Fruit fly (Drosophila melanogaster) whole organism, embryonic: ENCODE results near the gene CG15209.

ENCODE experiments used
- BEAF-32 ChIP-seq: fragments of 200-800 bp; sonication (Bioruptor generic); optimal IDR thresholded peaks from 3 replicates; lab custom pipeline; 2017; ENCODE audit warnings: missing biosample characterization, missing genetic modification characterization, mild to moderate bottlenecking, moderate library complexity, missing genetic modification reagents
- Blimp-1 ChIP-seq: fragments of 200-800 bp; sonication (Bioruptor generic); optimal IDR thresholded peaks from 3 replicates; lab custom pipeline; 2018; ENCODE audit warnings: missing biosample characterization, missing genetic modification characterization, mild to moderate bottlenecking, moderate library complexity, missing genetic modification reagents
- CG12104 ChIP-seq: fragments of 200-800 bp; sonication (Bioruptor generic); optimal IDR thresholded peaks from 3 replicates; lab custom pipeline; 2016; ENCODE audit warnings: missing biosample characterization, missing genetic modification characterization
- CG12659 ChIP-seq: fragments of 200-800 bp; sonication (Bioruptor generic); optimal IDR thresholded peaks from 3 replicates; lab custom pipeline; 2017; ENCODE audit warnings: mild to moderate bottlenecking, missing biosample characterization, missing genetic modification reagents, missing genetic modification characterization
- CG13424 ChIP-seq: fragments of 200-800 bp; sonication (Bioruptor generic); optimal IDR thresholded peaks from 2 replicates; lab custom pipeline; 2019; ENCODE audit warnings: missing biosample characterization, mild to moderate bottlenecking, missing genetic modification characterization, moderate library complexity
- CG13624 ChIP-seq: fragments of 200-800 bp; sonication (Bioruptor generic); optimal IDR thresholded peaks from 2 replicates; lab custom pipeline; 2016; ENCODE audit warnings: missing biosample characterization, missing genetic modification characterization
- CG14441 ChIP-seq: fragments of 200-800 bp; sonication (Bioruptor generic); IDR thresholded peaks from 2 replicates; pipeline ENCODE4 v1.3.6; 2022; ENCODE audit warnings: missing biosample characterization, missing genetic modification characterization
- CG1529 ChIP-seq: fragments of 200-800 bp; sonication (Bioruptor generic); optimal IDR thresholded peaks from 3 replicates; lab custom pipeline; 2018; ENCODE audit warnings: missing biosample characterization, missing genetic modification characterization
- CG15601 ChIP-seq: fragments of 200-800 bp; sonication (Bioruptor generic); optimal IDR thresholded peaks from 3 replicates; lab custom pipeline; 2019; ENCODE audit warnings: missing biosample characterization, mild to moderate bottlenecking, missing genetic modification characterization, moderate library complexity
- CG16779 ChIP-seq: fragments of 200-800 bp; sonication (Bioruptor generic); IDR thresholded peaks from 2 replicates; pipeline ENCODE4 v1.3.6; 2022; ENCODE audit warnings: missing biosample characterization, missing genetic modification characterization
- CG18011 ChIP-seq: fragments of 200-800 bp; sonication (Bioruptor generic); optimal IDR thresholded peaks from 2 replicates; lab custom pipeline; 2017; ENCODE audit warnings: missing biosample characterization, missing genetic modification characterization, mild to moderate bottlenecking, moderate library complexity, missing genotype
- CG30431 ChIP-seq: fragments of 200-800 bp; sonication (Bioruptor generic); optimal IDR thresholded peaks from 2 replicates; lab custom pipeline; 2017; ENCODE audit warnings: missing biosample characterization, missing genetic modification characterization
- CG32532 ChIP-seq: fragments of 200-800 bp; sonication (Bioruptor generic); IDR thresholded peaks from 2 replicates; pipeline ENCODE4 v1.3.6; 2022; ENCODE audit warnings: missing biosample characterization, missing genetic modification characterization
- CG34376 ChIP-seq: fragments of 200-800 bp; sonication (Bioruptor generic); optimal IDR thresholded peaks from 2 replicates; lab custom pipeline; 2018; ENCODE audit warnings: missing biosample characterization, mild to moderate bottlenecking, missing genetic modification characterization
- CG42726 ChIP-seq: fragments of 200-800 bp; sonication (Bioruptor generic); IDR thresholded peaks from 2 replicates; pipeline ENCODE4 v1.3.6; 2022; ENCODE audit warnings: missing biosample characterization, missing genetic modification characterization; ENCODE audit not compliant: partially characterized antibody
- CG6654 ChIP-seq: fragments of 200-800 bp; sonication (Bioruptor generic); optimal IDR thresholded peaks from 2 replicates; lab custom pipeline; 2017; ENCODE audit warnings: missing biosample characterization, mild to moderate bottlenecking, missing genetic modification characterization
- CG6765 ChIP-seq: fragments of 200-800 bp; sonication (Bioruptor generic); optimal IDR thresholded peaks from 3 replicates; lab custom pipeline; 2017; ENCODE audit warnings: missing biosample characterization, mild to moderate bottlenecking, missing genetic modification characterization
- CG7928 ChIP-seq: fragments of 200-800 bp; sonication (Bioruptor generic); optimal IDR thresholded peaks from 2 replicates; lab custom pipeline; 2017; ENCODE audit warnings: missing biosample characterization, mild to moderate bottlenecking, missing genetic modification characterization
- CG7987 ChIP-seq: fragments of 200-800 bp; sonication (Bioruptor generic); optimal IDR thresholded peaks from 2 replicates; lab custom pipeline; 2018; ENCODE audit warnings: missing biosample characterization, mild to moderate bottlenecking, missing genetic modification characterization, moderate library complexity
- Ets97D ChIP-seq: fragments of 200-800 bp; sonication (Bioruptor generic); optimal IDR thresholded peaks from 3 replicates; lab custom pipeline; 2016; ENCODE audit warnings: missing biosample characterization, missing genetic modification characterization
- GATAe ChIP-seq: fragments of 200-800 bp; sonication (Bioruptor generic); conservative IDR thresholded peaks from 2 replicates; pipeline ENCODE4 v1.3.6; 2022; ENCODE audit warnings: missing biosample characterization, missing genetic modification characterization
- Gug ChIP-seq: fragments of 200-800 bp; sonication (Bioruptor generic); IDR thresholded peaks from 4 replicates; pipeline ENCODE4 v1.3.6; 2022; ENCODE audit warnings: missing biosample characterization, missing genetic modification characterization
- H2.0 ChIP-seq: fragments of 200-800 bp; sonication (Bioruptor generic); IDR thresholded peaks from 2 replicates; pipeline ENCODE4 v1.3.6; 2022; ENCODE audit warnings: missing biosample characterization, missing genetic modification characterization
- HLH4C ChIP-seq: fragments of 200-800 bp; sonication (Bioruptor generic); IDR thresholded peaks from 3 replicates; pipeline ENCODE4 v1.3.6; 2022; ENCODE audit warnings: missing biosample characterization, missing genetic modification characterization; ENCODE audit not compliant: partially characterized antibody
- HLH54F ChIP-seq: fragments of 200-800 bp; sonication (Bioruptor generic); optimal IDR thresholded peaks from 3 replicates; lab custom pipeline; 2016; ENCODE audit warnings: missing biosample characterization, missing genetic modification characterization
- MBD-R2 ChIP-seq: fragments of 200-800 bp; sonication (Bioruptor generic); IDR thresholded peaks from 2 replicates; pipeline ENCODE4 v1.3.6; 2022; ENCODE audit warnings: missing biosample characterization, missing genetic modification characterization
- Mes4 ChIP-seq: fragments of 200-800 bp; sonication (Bioruptor generic); optimal IDR thresholded peaks from 2 replicates; lab custom pipeline; 2016; ENCODE audit warnings: missing biosample characterization, missing genetic modification characterization
- Nf-YA ChIP-seq: fragments of 200-800 bp; sonication (Bioruptor generic); IDR thresholded peaks from 2 replicates; pipeline ENCODE4 v1.3.6; 2022; ENCODE audit warnings: missing biosample characterization, missing genetic modification characterization
- Scr ChIP-seq: fragments of 200-800 bp; sonication (Bioruptor generic); IDR thresholded peaks from 2 replicates; pipeline ENCODE4 v1.3.6; 2022; ENCODE audit warnings: missing biosample characterization, missing genetic modification characterization; ENCODE audit not compliant: partially characterized antibody
- Sry-δ ChIP-seq: fragments of 200-800 bp; sonication (Bioruptor generic); optimal IDR thresholded peaks from 2 replicates; lab custom pipeline; 2016; ENCODE audit warnings: missing biosample characterization, missing genetic modification characterization
- Stat92E ChIP-seq, 3 experiments: fragments of >200 bp in 2 of 3; fragments of 200-800 bp in 1 of 3; sonication (Bioruptor generic) in 1 of 3; optimal IDR thresholded peaks; 2 replicates each; lab custom pipeline; 2017 to 2019; ENCODE audit warnings: missing biosample characterization in 3 of 3, missing genetic modification characterization in 3 of 3, mild to moderate bottlenecking in 1 of 3, moderate library complexity in 1 of 3
- Trl ChIP-seq, 3 experiments: fragments of >200 bp in 2 of 3; fragments of 200-800 bp in 1 of 3; sonication (Bioruptor generic) in 1 of 3; optimal IDR thresholded peaks; 2 replicates in 1 of 3; 3 replicates in 2 of 3; lab custom pipeline; 2016 to 2017; ENCODE audit warnings: missing biosample characterization in 1 of 3, missing genetic modification characterization in 1 of 3
- ac ChIP-seq: fragments of 200-800 bp; sonication (Bioruptor generic); optimal IDR thresholded peaks from 3 replicates; lab custom pipeline; 2017; ENCODE audit warnings: missing biosample characterization, mild to moderate bottlenecking, missing genetic modification characterization
- danr ChIP-seq: fragments of 200-800 bp; sonication (Bioruptor generic); IDR thresholded peaks from 2 replicates; pipeline ENCODE4 v1.3.6; 2022; ENCODE audit warnings: missing biosample characterization, missing genetic modification characterization
- dmrt11E ChIP-seq: fragments of 200-800 bp; sonication (Bioruptor generic); optimal IDR thresholded peaks from 3 replicates; lab custom pipeline; 2018; ENCODE audit warnings: missing biosample characterization, mild to moderate bottlenecking, missing genetic modification characterization, moderate library complexity
- esg ChIP-seq: fragments of 200-800 bp; sonication (Bioruptor generic); conservative IDR thresholded peaks from 2 replicates; pipeline ENCODE4 v1.3.6; 2022; ENCODE audit warnings: missing biosample characterization, missing genetic modification characterization
- gem ChIP-seq: fragments of 200-800 bp; sonication (Bioruptor generic); optimal IDR thresholded peaks from 2 replicates; lab custom pipeline; 2019; ENCODE audit warnings: missing biosample characterization, mild to moderate bottlenecking, missing genetic modification characterization, moderate library complexity
- hbn ChIP-seq: fragments of 200-800 bp; sonication (Bioruptor generic); IDR thresholded peaks from 2 replicates; pipeline ENCODE4 v1.3.6; 2022; ENCODE audit warnings: missing biosample characterization, missing genetic modification characterization; ENCODE audit not compliant: partially characterized antibody
- hth ChIP-seq: fragments of >200 bp; optimal IDR thresholded peaks from 2 replicates; lab custom pipeline; 2017; ENCODE audit warnings: inconsistent platforms
- jing ChIP-seq: fragments of 200-800 bp; sonication (Bioruptor generic); optimal IDR thresholded peaks from 2 replicates; lab custom pipeline; 2018; ENCODE audit warnings: missing biosample characterization, mild to moderate bottlenecking, missing genetic modification characterization
- jumu ChIP-seq: fragments of 200-800 bp; sonication (Bioruptor generic); optimal IDR thresholded peaks from 3 replicates; lab custom pipeline; 2016; ENCODE audit warnings: missing biosample characterization, missing genetic modification characterization
- knrl ChIP-seq: fragments of 200-800 bp; sonication (Bioruptor generic); IDR thresholded peaks from 3 replicates; pipeline ENCODE4 v1.3.6; 2022; ENCODE audit warnings: missing biosample characterization, missing genetic modification characterization; ENCODE audit not compliant: partially characterized antibody
- mam ChIP-seq: fragments of 200-800 bp; sonication (Bioruptor generic); optimal IDR thresholded peaks from 3 replicates; lab custom pipeline; 2016; ENCODE audit warnings: missing biosample characterization, missing genetic modification characterization
- oc ChIP-seq: fragments of 200-800 bp; sonication (Bioruptor generic); optimal IDR thresholded peaks from 2 replicates; lab custom pipeline; 2018; ENCODE audit warnings: missing biosample characterization, mild to moderate bottlenecking, missing genetic modification characterization, moderate library complexity
- pros ChIP-seq: fragments of 200-800 bp; sonication (Bioruptor generic); optimal IDR thresholded peaks from 3 replicates; lab custom pipeline; 2019; ENCODE audit warnings: missing biosample characterization, mild to moderate bottlenecking, missing genetic modification characterization, moderate library complexity
- pum ChIP-seq: fragments of 200-800 bp; sonication (Bioruptor generic); optimal IDR thresholded peaks from 2 replicates; lab custom pipeline; 2016; ENCODE audit warnings: missing biosample characterization, missing genetic modification characterization
- tgo ChIP-seq: fragments of 200-800 bp; sonication (Bioruptor generic); IDR thresholded peaks from 3 replicates; pipeline ENCODE4 v1.3.6; 2022; ENCODE audit warnings: missing biosample characterization, missing genetic modification characterization
- toy ChIP-seq: fragments of 200-800 bp; sonication (Bioruptor generic); IDR thresholded peaks from 2 replicates; pipeline ENCODE4 v1.3.6; 2022; ENCODE audit warnings: missing biosample characterization, missing genetic modification characterization
- trh ChIP-seq: fragments of 200-800 bp; sonication (Bioruptor generic); optimal IDR thresholded peaks from 2 replicates; lab custom pipeline; 2016; ENCODE audit warnings: missing biosample characterization, missing genetic modification characterization
- z ChIP-seq: fragments of 200-800 bp; sonication (Bioruptor generic); IDR thresholded peaks from 3 replicates; pipeline ENCODE4 v1.3.6; 2022; ENCODE audit warnings: missing biosample characterization, missing genetic modification characterization

The CG15209 gene

DNA sequence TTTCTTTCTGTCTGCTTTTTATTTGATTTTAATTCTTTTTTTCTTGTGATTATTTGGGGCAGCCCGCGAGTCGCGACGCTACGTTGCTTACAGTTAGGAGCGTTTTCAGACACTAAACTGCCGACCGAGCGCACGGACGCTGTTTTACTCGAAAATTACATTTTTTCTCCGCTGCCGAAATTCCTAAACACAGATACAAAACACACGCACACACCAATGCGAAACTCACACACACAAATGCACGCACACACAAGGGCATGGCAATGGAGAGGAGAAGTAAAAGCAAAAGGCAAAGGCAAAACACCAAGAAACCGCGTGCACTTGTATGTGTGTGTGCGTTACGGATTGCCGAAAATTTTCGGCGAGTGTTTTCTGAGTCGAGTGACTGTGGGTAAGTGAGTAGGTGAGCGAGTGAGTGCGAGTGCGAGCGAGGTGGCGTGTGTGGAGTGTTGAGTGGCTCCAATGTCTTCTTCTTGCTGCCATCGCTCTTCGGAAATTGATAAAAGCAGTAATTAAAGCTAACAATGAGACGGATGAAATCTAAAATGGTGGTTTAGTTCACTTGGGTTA, 26.4 kb upstream of the CG15209 start (continued):
- no peak for TF ChIP-seq tgo (GFP tag; lab: Robert Waterston, UW)
- peak; percentile 28; the same call in 1 of the 2 replicates for TF ChIP-seq Scr (GFP tag; lab: Robert Waterston, UW)
- TF ChIP-seq CG7987 (GFP tag; lab: Kevin White, UChicago), result peak; percentile 50
- no peak for TF ChIP-seq CG6765
- no peak for TF ChIP-seq CG13624 (GFP tag; lab: Kevin White, UChicago)
- peak; percentile 100 for TF ChIP-seq z (GFP tag; lab: Robert Waterston, UW)
- TF ChIP-seq gem (tag; lab: Kevin White, UChicago), result no peak
- TF ChIP-seq knrl (GFP tag; lab: Robert Waterston, UW), result no peak
- TF ChIP-seq CG6654 (GFP tag; lab: Kevin White, UChicago), result no peak
- peak; percentile 45 to 73 for TF ChIP-seq Trl (optimal IDR thresholded peaks at IDR 0.05; lab: Kevin White, UChicago)
- TF ChIP-seq Trl (GFP tag; optimal IDR thresholded peaks at IDR 0.05; lab: Kevin White, UChicago), result peak; percentile 24
- TF ChIP-seq HLH4C (GFP tag; lab: Robert Waterston, UW), result peak; percentile 41; the same call in 1 of the 3 replicates
- TF ChIP-seq Blimp-1 (GFP tag; lab: Kevin White, UChicago), result no peak
- TF ChIP-seq CG32532 (GFP tag; lab: Robert Waterston, UW), result no peak
- no peak for TF ChIP-seq CG42726 (GFP tag; lab: Robert Waterston, UW)
- no peak for TF ChIP-seq Ets97D (GFP tag; lab: Kevin White, UChicago)
- TF ChIP-seq CG1529 (GFP tag; lab: Kevin White, UChicago), result no peak
- TF ChIP-seq oc (tag; lab: Kevin White, UChicago), result no peak
- no peak for TF ChIP-seq Sry-δ (GFP tag; lab: Kevin White, UChicago)
- no peak for TF ChIP-seq CG12104 (GFP tag; lab: Kevin White, UChicago)
- no peak for TF ChIP-seq jumu
- TF ChIP-seq trh (GFP tag; lab: Kevin White, UChicago), result no peak
- no peak for TF ChIP-seq MBD-R2 (GFP tag; lab: Robert Waterston, UW)
- peak; percentile 92 for TF ChIP-seq pros
- no peak for TF ChIP-seq dmrt11E
- TF ChIP-seq ac (GFP tag; lab: Kevin White, UChicago), result no peak
- TF ChIP-seq Nf-YA, result no peak
- TF ChIP-seq CG34376 (GFP tag; lab: Kevin White, UChicago), result peak; percentile 62
- TF ChIP-seq BEAF-32, result no peak
- no peak for TF ChIP-seq danr (GFP tag; lab: Robert Waterston, UW)
- no peak for TF ChIP-seq CG7928 (GFP tag; lab: Kevin White, UChicago)
- no peak for TF ChIP-seq pum (GFP tag; lab: Kevin White, UChicago)
- TF ChIP-seq CG18011 (GFP tag; lab: Kevin White, UChicago), result no peak
- TF ChIP-seq GATAe (GFP tag; lab: Robert Waterston, UW), result no peak
- no peak for TF ChIP-seq esg (GFP tag; lab: Robert Waterston, UW)
- no peak for TF ChIP-seq Gug (GFP tag; lab: Robert Waterston, UW)
- TF ChIP-seq CG12659 (GFP tag; lab: Kevin White, UChicago), result no peak
- TF ChIP-seq toy (GFP tag; lab: Robert Waterston, UW), result no peak
- no peak for TF ChIP-seq Mes4 (GFP tag; lab: Kevin White, UChicago)
- TF ChIP-seq HLH54F (GFP tag; lab: Kevin White, UChicago), result no peak
- TF ChIP-seq CG14441 (GFP tag; lab: Robert Waterston, UW), result no peak
- TF ChIP-seq hbn (GFP tag; lab: Robert Waterston, UW), result 0 out of 2 replicates have a peak, but pooled peaks have one; percentile 14
- TF ChIP-seq mam (GFP tag; lab: Kevin White, UChicago), result no peak
- no peak for TF ChIP-seq CG15601 (tag; lab: Kevin White, UChicago)
- peak in 1 of 3 experiments; percentile 49 for TF ChIP-seq Stat92E (GFP tag; optimal IDR thresholded peaks at IDR 0.05; lab: Kevin White, UChicago)
- TF ChIP-seq H2.0 (GFP tag; lab: Robert Waterston, UW), result no peak
- no peak for TF ChIP-seq CG13424 (tag; lab: Kevin White, UChicago)
- no peak for TF ChIP-seq CG30431 (GFP tag; lab: Kevin White, UChicago)
- TF ChIP-seq hth (lab: Kevin White, UChicago), result no peak
- TF ChIP-seq CG16779 (GFP tag; lab: Robert Waterston, UW), result no peak
- no peak for TF ChIP-seq jing
